Fruit fly (Drosophila melanogaster) whole organism, prepupa: ENCODE data around the gene CG42564.
A peak's percentile ranks its signal among the peaks of the same experiment; 100 is the strongest.

Experiments used
- Blimp-1 ChIP-seq: fragments of 200-800 bp; sonication (Bioruptor generic); optimal IDR thresholded peaks from 3 replicates; lab custom pipeline; 2017; ENCODE audit warnings: missing biosample characterization, missing genetic modification characterization, mild to moderate bottlenecking, moderate library complexity, missing genetic modification reagents
- CG10669 ChIP-seq: fragments of 200-800 bp; sonication (Bioruptor generic); optimal IDR thresholded peaks from 3 replicates; lab custom pipeline; 2018; ENCODE audit warnings: missing biosample characterization, mild to moderate bottlenecking, missing genetic modification characterization, moderate library complexity
- CG11762 ChIP-seq: fragments of 200-800 bp; sonication (Bioruptor generic); optimal IDR thresholded peaks from 3 replicates; lab custom pipeline; 2016; ENCODE audit warnings: missing biosample characterization, missing genetic modification characterization; ENCODE audit not compliant: insufficient read depth
- CG11902 ChIP-seq: fragments of 200-800 bp; sonication (Bioruptor generic); optimal IDR thresholded peaks from 3 replicates; lab custom pipeline; 2016; ENCODE audit warnings: missing biosample characterization, missing genetic modification characterization
- CG15336 ChIP-seq: fragments of 200-800 bp; sonication (Bioruptor generic); IDR thresholded peaks from 2 replicates; pipeline ENCODE4 v1.3.6; 2022; ENCODE audit warnings: missing biosample characterization, missing genetic modification characterization
- CG3032 ChIP-seq: fragments of 200-800 bp; optimal IDR thresholded peaks from 2 replicates; lab custom pipeline; 2019; ENCODE audit warnings: missing biosample characterization, mild to moderate bottlenecking, missing genetic modification characterization, moderate library complexity
- CG31627 ChIP-seq: fragments of 200-800 bp; sonication (Bioruptor generic); optimal IDR thresholded peaks from 3 replicates; lab custom pipeline; 2016; ENCODE audit warnings: missing biosample characterization, missing genetic modification characterization
- CG3919 ChIP-seq: fragments of 200-800 bp; sonication (Bioruptor generic); optimal IDR thresholded peaks from 3 replicates; lab custom pipeline; 2016; ENCODE audit warnings: missing biosample characterization, missing genetic modification characterization
- CG4318 ChIP-seq: fragments of 200-800 bp; sonication (Bioruptor generic); optimal IDR thresholded peaks from 3 replicates; lab custom pipeline; 2017; ENCODE audit warnings: missing biosample characterization, mild to moderate bottlenecking, missing genetic modification characterization
- CG6808 ChIP-seq: fragments of 200-800 bp; sonication (Bioruptor generic); optimal IDR thresholded peaks from 3 replicates; lab custom pipeline; 2017; ENCODE audit warnings: missing biosample characterization, missing genetic modification characterization, mild to moderate bottlenecking, moderate library complexity, missing genetic modification reagents
- CG8319 ChIP-seq: fragments of 200-800 bp; sonication (Bioruptor generic); optimal IDR thresholded peaks from 3 replicates; lab custom pipeline; 2016; ENCODE audit warnings: missing biosample characterization, missing genetic modification characterization
- Eip78C ChIP-seq: fragments of 200-800 bp; sonication (Bioruptor generic); peaks from one replicate; lab custom pipeline; 2016; ENCODE audit warnings: missing biosample characterization, missing genetic modification characterization
- Eip93F ChIP-seq: fragments of 200-800 bp; sonication (Bioruptor generic); optimal IDR thresholded peaks from 2 replicates; lab custom pipeline; 2016; ENCODE audit warnings: missing biosample characterization, mild to moderate bottlenecking, missing genetic modification characterization
- Ets21C ChIP-seq: fragments of 200-800 bp; sonication (Bioruptor generic); optimal IDR thresholded peaks from 3 replicates; lab custom pipeline; 2016; ENCODE audit warnings: missing biosample characterization, missing genetic modification characterization
- Gug ChIP-seq: fragments of 200-800 bp; sonication (Bioruptor generic); IDR thresholded peaks from 2 replicates; pipeline ENCODE4 v1.3.6; 2022; ENCODE audit warnings: missing biosample characterization, missing genetic modification characterization
- Hr4 ChIP-seq: fragments of 200-800 bp; sonication (Bioruptor generic); optimal IDR thresholded peaks from 3 replicates; lab custom pipeline; 2016; ENCODE audit warnings: missing biosample characterization, missing genetic modification characterization
- OdsH ChIP-seq: fragments of 200-800 bp; sonication (Bioruptor generic); optimal IDR thresholded peaks from 3 replicates; lab custom pipeline; 2016; ENCODE audit warnings: missing biosample characterization, missing genetic modification characterization
- Sox102F ChIP-seq: fragments of 200-800 bp; sonication (Bioruptor generic); optimal IDR thresholded peaks from 2 replicates; lab custom pipeline; 2016; ENCODE audit warnings: missing biosample characterization, mild to moderate bottlenecking, missing genetic modification characterization
- Sox14 ChIP-seq: fragments of 200-800 bp; sonication (Bioruptor generic); optimal IDR thresholded peaks from 3 replicates; lab custom pipeline; 2016; ENCODE audit warnings: missing biosample characterization, missing genetic modification characterization
- Sox15 ChIP-seq: fragments of 200-800 bp; sonication (Bioruptor generic); optimal IDR thresholded peaks from 3 replicates; lab custom pipeline; 2016; ENCODE audit warnings: missing biosample characterization, missing genetic modification characterization
- achi ChIP-seq: fragments of 200-800 bp; sonication (Bioruptor generic); optimal IDR thresholded peaks from 3 replicates; lab custom pipeline; 2016; ENCODE audit warnings: missing biosample characterization, missing genetic modification characterization
- cyc ChIP-seq: fragments of 200-800 bp; sonication (Bioruptor generic); optimal IDR thresholded peaks from 3 replicates; lab custom pipeline; 2016; ENCODE audit warnings: missing biosample characterization, missing genetic modification characterization
- eg ChIP-seq: fragments of 200-800 bp; sonication (Bioruptor generic); IDR thresholded peaks from 3 replicates; pipeline ENCODE4 v1.3.6; 2022; ENCODE audit warnings: missing biosample characterization, missing genetic modification characterization
- esn ChIP-seq: fragments of 200-800 bp; sonication (Bioruptor generic); optimal IDR thresholded peaks from 2 replicates; lab custom pipeline; 2016; ENCODE audit warnings: missing biosample characterization, mild to moderate bottlenecking, missing genetic modification characterization, moderate library complexity
- spab ChIP-seq: fragments of 200-800 bp; sonication (Bioruptor generic); optimal IDR thresholded peaks from 2 replicates; lab custom pipeline; 2017; ENCODE audit warnings: missing biosample characterization, mild to moderate bottlenecking, missing genetic modification characterization, missing genetic modification reagents
- ss ChIP-seq, 2 experiments: fragments of 200-800 bp; sonication (Bioruptor generic); optimal IDR thresholded peaks; 2 replicates in 1 of 2; 3 replicates in 1 of 2; lab custom pipeline; 2017 to 2018; ENCODE audit warnings: mild to moderate bottlenecking in 2 of 2, missing biosample characterization in 2 of 2, missing genetic modification characterization in 2 of 2, moderate library complexity in 1 of 2
- svp ChIP-seq: fragments of 200-800 bp; sonication (Bioruptor generic); peaks from one replicate; lab custom pipeline; 2016; ENCODE audit warnings: missing biosample characterization, missing genetic modification characterization
- topi ChIP-seq: fragments of 200-800 bp; sonication (Bioruptor generic); optimal IDR thresholded peaks from 3 replicates; lab custom pipeline; 2016; ENCODE audit warnings: missing biosample characterization, missing genetic modification characterization
- vri ChIP-seq: fragments of 200-800 bp; sonication (Bioruptor generic); optimal IDR thresholded peaks from 3 replicates; lab custom pipeline; 2016; ENCODE audit warnings: missing biosample characterization, mild to moderate bottlenecking, missing genetic modification characterization

The CG42564 gene

DNA sequence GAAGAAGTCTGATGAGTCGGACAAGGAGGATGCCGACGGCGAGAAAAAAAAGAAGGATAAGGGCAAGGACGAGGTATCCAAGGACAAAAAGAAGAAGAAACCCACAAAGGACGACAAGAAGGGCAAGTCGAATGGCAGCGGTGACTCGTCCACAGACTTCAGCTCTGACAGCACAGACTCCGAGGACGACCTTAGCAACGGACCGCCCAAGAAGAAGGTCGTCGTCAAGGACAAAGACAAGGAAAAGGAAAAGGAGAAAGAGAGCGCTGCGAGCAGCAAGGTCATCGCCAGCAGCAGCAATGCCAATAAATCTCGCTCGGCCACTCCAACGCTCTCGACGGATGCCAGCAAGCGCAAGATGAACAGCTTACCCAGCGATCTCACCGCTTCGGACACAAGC is 7.5 kb downstream of the CG42564 start:
- no peak for TF ChIP-seq OdsH (GFP tag; lab: Kevin White, UChicago)
- no peak for TF ChIP-seq Gug
- TF ChIP-seq Blimp-1 (GFP tag; lab: Kevin White, UChicago): no peak
- TF ChIP-seq vri (GFP tag; lab: Kevin White, UChicago): no peak
- no peak for TF ChIP-seq CG3032 (tag; lab: Kevin White, UChicago)
- no peak for TF ChIP-seq Eip93F
- TF ChIP-seq Ets21C (GFP tag; lab: Kevin White, UChicago): no peak
- no peak for TF ChIP-seq Hr4 (GFP tag; lab: Kevin White, UChicago)

dm6 chr3R:6382733-6383465 is 8.6 kb downstream of the CG42564 start, which contains the start of gene gzl:
TSS of gene gzl (plus strand) at chr3R:6382914.
- TF ChIP-seq ss (GFP tag; optimal IDR thresholded peaks at IDR 0.05; lab: Kevin White, UChicago): peak in 1 of 2 experiments; percentile 46
- TF ChIP-seq CG31627 (GFP tag; lab: Kevin White, UChicago): no peak
- TF ChIP-seq vri (GFP tag; lab: Kevin White, UChicago): no peak
- TF ChIP-seq topi (GFP tag; lab: Kevin White, UChicago): no peak
- TF ChIP-seq CG6808 (GFP tag; lab: Kevin White, UChicago): no peak
- TF ChIP-seq CG11902 (GFP tag; lab: Kevin White, UChicago): no peak
- no peak for TF ChIP-seq spab (GFP tag; lab: Kevin White, UChicago)
- peak; percentile 13 for TF ChIP-seq Sox14 (GFP tag; lab: Kevin White, UChicago)
- no peak for TF ChIP-seq CG3919 (GFP tag; lab: Kevin White, UChicago)
- peak; percentile 1 for TF ChIP-seq esn
- TF ChIP-seq eg: no peak

- TF ChIP-seq CG31627 (GFP tag; lab: Kevin White, UChicago) (no peak), ss (GFP tag; optimal IDR thresholded peaks at IDR 0.05; lab: Kevin White, UChicago) (no peak), Sox15 (GFP tag; lab: Kevin White, UChicago) (no peak), CG15336 (GFP tag; lab: Robert Waterston, UW) (no peak), achi (GFP tag; lab: Kevin White, UChicago) (no peak), CG10669 (GFP tag; lab: Kevin White, UChicago) (no peak), CG3919 (GFP tag; lab: Kevin White, UChicago) (no peak), cyc (GFP tag; lab: Kevin White, UChicago) (no peak), CG4318 (GFP tag; lab: Kevin White, UChicago) (no peak), CG8319 (no peak), CG11902 (GFP tag; lab: Kevin White, UChicago) (no peak)
- TF ChIP-seq, all 60 proteins: peak for 0
Observed at dm6 chr3R:6383466-6383769, 9.1 kb downstream of the CG42564 start.

dm6 chr3R:6388414-6388830 is 14.1 kb downstream of the CG42564 start:
- TF ChIP-seq Sox102F (GFP tag; lab: Kevin White, UChicago) (no peak), Eip78C (GFP tag; lab: Kevin White, UChicago) (peak; percentile 39), Eip93F (peak; percentile 7)

- peak; percentile 8 for TF ChIP-seq Eip78C (GFP tag; lab: Kevin White, UChicago)
- peak in 1 of 2 experiments; percentile 48 for TF ChIP-seq ss (GFP tag; optimal IDR thresholded peaks at IDR 0.05; lab: Kevin White, UChicago)
- no peak for TF ChIP-seq CG11762 (GFP tag; lab: Kevin White, UChicago)
- no peak for TF ChIP-seq CG4318 (GFP tag; lab: Kevin White, UChicago)
- peak; percentile 97 for TF ChIP-seq svp (GFP tag; lab: Kevin White, UChicago)
- TF ChIP-seq CG6808 (GFP tag; lab: Kevin White, UChicago): peak; percentile 9
Observed at dm6 chr3R:6393515-6394246, 19.4 kb downstream of the CG42564 start.
